Worm (Caenorhabditis elegans) whole organism, L1 larva: ENCODE data around the gene F40F9.10.

Source experiments
- fos-1 ChIP-seq: fragments of 150-350 bp; optimal IDR thresholded peaks from 2 replicates; lab custom pipeline; 2014; ENCODE audit warnings: missing biosample characterization, missing genetic modification characterization
- jun-1 ChIP-seq: fragments of 150-350 bp; optimal IDR thresholded peaks from 2 replicates; lab custom pipeline; 2014; ENCODE audit warnings: missing biosample characterization, missing genetic modification reagents, missing genetic modification characterization
- lin-15B ChIP-seq: fragments of 150-350 bp; sonication (generic microtip); optimal IDR thresholded peaks from 3 replicates; lab custom pipeline; 2014; ENCODE audit warnings: missing biosample characterization, missing genetic modification characterization
- nhr-12 ChIP-seq: sonication (generic microtip); optimal IDR thresholded peaks from 2 replicates; lab custom pipeline; 2017; ENCODE audit warnings: missing biosample characterization, missing genetic modification characterization
- pax-3 ChIP-seq: fragments of 200-800 bp; sonication (Bioruptor generic); optimal IDR thresholded peaks from 2 replicates; lab custom pipeline; 2018; ENCODE audit warnings: mild to moderate bottlenecking, missing genetic modification characterization, moderate library complexity, missing compliant biosample characterization
- skn-1 ChIP-seq: fragments of 150-350 bp; optimal IDR thresholded peaks from 2 replicates; lab custom pipeline; 2014; ENCODE audit warnings: missing biosample characterization, missing genetic modification characterization
- tlp-1 ChIP-seq: fragments of 150-350 bp; optimal IDR thresholded peaks from 2 replicates; lab custom pipeline; 2014; ENCODE audit warnings: missing biosample characterization, missing genetic modification characterization
- zip-4 ChIP-seq: fragments of 200-800 bp; sonication (Bioruptor generic); optimal IDR thresholded peaks from 2 replicates; lab custom pipeline; 2018; ENCODE audit warnings: mild to moderate bottlenecking, missing genetic modification characterization, moderate library complexity, missing compliant biosample characterization

ce11 chrV:9690099-9690572 lies 23.3 kb downstream of the F40F9.10 start, which contains the start of gene rbx-1:
- no peak for TF ChIP-seq lin-15B (tag; lab: Kevin White, UChicago)
- no peak for TF ChIP-seq pax-3
- no peak for TF ChIP-seq skn-1
- TF ChIP-seq nhr-12 (tag; lab: Kevin White, UChicago), result no peak
- no peak for TF ChIP-seq zip-4 (GFP tag; lab: Kevin White, UChicago)
- no peak for TF ChIP-seq fos-1 (tag; lab: Kevin White, UChicago)
- TF ChIP-seq jun-1, result no peak
- no peak for TF ChIP-seq tlp-1 (tag; lab: Kevin White, UChicago)
